Fruit fly (Drosophila melanogaster): ENCODE results near the gene Meics.
A peak's percentile ranks its signal among the peaks of the same experiment; 100 is the strongest.

Meics gene

dm6 chr3L:13949440-13950066 lies 14.9 kb downstream of the Meics start (continued):
- TF ChIP-seq Dip2 (GFP tag; IDR thresholded peaks at IDR 0.05) (no peak), sd (tag; optimal IDR thresholded peaks at IDR 0.05) (no peak), CG11695 (GFP tag; IDR thresholded peaks at IDR 0.05) (peak; percentile 50; the same call in 2 of the 3 replicates), row (GFP tag; IDR thresholded peaks at IDR 0.05) (peak; percentile 32; the same call in 1 of the 3 replicates), chm (GFP tag; IDR thresholded peaks at IDR 0.05) (no peak; the same call in 1 of the 2 replicates), vvl (GFP tag; IDR thresholded peaks at IDR 0.05) (peak; percentile 45; the same call in 1 of the 2 replicates), Awh (GFP tag; IDR thresholded peaks at IDR 0.05) (no peak), ewg (GFP tag; optimal IDR thresholded peaks at IDR 0.05) (peak; percentile 30), CTCF (GFP tag; optimal IDR thresholded peaks at IDR 0.05) (no peak), Fer1 (GFP tag; optimal IDR thresholded peaks at IDR 0.05) (no peak), CG13775 (GFP tag; optimal IDR thresholded peaks at IDR 0.05) (peak; percentile 16), gsb (GFP tag; IDR thresholded peaks at IDR 0.05) (no peak), hkb (optimal IDR thresholded peaks at IDR 0.05) (no peak), hkb (GFP tag; IDR thresholded peaks at IDR 0.05) (peak; percentile 24; the same call in 1 of the 2 replicates), CG15601 (tag; optimal IDR thresholded peaks at IDR 0.05) (no peak), E2f2 (GFP tag; IDR thresholded peaks at IDR 0.05) (peak; percentile 26; the same call in 1 of the 2 replicates), Optix (GFP tag; IDR thresholded peaks at IDR 0.05) (no peak), seq (GFP tag; IDR thresholded peaks at IDR 0.05) (peak; percentile 45; the same call in 1 of the 2 replicates), CG11247 (GFP tag; IDR thresholded peaks at IDR 0.05) (no peak), CG14441 (GFP tag; IDR thresholded peaks at IDR 0.05) (no peak), CG10565 (GFP tag; optimal IDR thresholded peaks at IDR 0.05) (no peak), Asciz (GFP tag; optimal IDR thresholded peaks at IDR 0.05) (no peak), phol (tag; optimal IDR thresholded peaks at IDR 0.05) (peak; percentile 16), nau (GFP tag; optimal IDR thresholded peaks at IDR 0.05) (no peak), CkIIα-i1 (GFP tag; IDR thresholded peaks at IDR 0.05) (no peak), pan (optimal IDR thresholded peaks at IDR 0.05) (no peak), pan (GFP tag; optimal IDR thresholded peaks at IDR 0.05 in 1 of 2, IDR thresholded peaks at IDR 0.05 in 1 of 2) (peak in 1 of 2 experiments; percentile 45), Chrac-16 (GFP tag; optimal IDR thresholded peaks at IDR 0.05) (peak; percentile 0), CG32772 (GFP tag; IDR thresholded peaks at IDR 0.05) (no peak), Taf1 (GFP tag; IDR thresholded peaks at IDR 0.05) (no peak), cg (GFP tag; optimal IDR thresholded peaks at IDR 0.05) (peak; percentile 47), CG18011 (GFP tag; optimal IDR thresholded peaks at IDR 0.05) (no peak), CG7786 (GFP tag; optimal IDR thresholded peaks at IDR 0.05) (no peak), slbo (GFP tag; IDR thresholded peaks at IDR 0.05) (0 out of 2 replicates have a peak, but pooled peaks have one; percentile 27), CG15479 (GFP tag; optimal IDR thresholded peaks at IDR 0.05) (peak; percentile 39), amos (GFP tag; IDR thresholded peaks at IDR 0.05; ENCODE audit: partially characterized antibody) (no peak), Dfd (GFP tag; optimal IDR thresholded peaks at IDR 0.05) (no peak), HLH3B (GFP tag; IDR thresholded peaks at IDR 0.05) (no peak), luna (GFP tag; optimal IDR thresholded peaks at IDR 0.05) (no peak), Ets97D (GFP tag; optimal IDR thresholded peaks at IDR 0.05) (no peak), klu (GFP tag; IDR thresholded peaks at IDR 0.05) (no peak), twi (tag; optimal IDR thresholded peaks at IDR 0.05) (no peak), Hr3 (GFP tag; optimal IDR thresholded peaks at IDR 0.05) (no peak), Rfx (GFP tag; IDR thresholded peaks at IDR 0.05) (0 out of 2 replicates have a peak, but pooled peaks have one; percentile 7), sens-2 (GFP tag; IDR thresholded peaks at IDR 0.05) (no peak), CG1024 (GFP tag; IDR thresholded peaks at IDR 0.05) (no peak), CG10654 (GFP tag; optimal IDR thresholded peaks at IDR 0.05) (no peak), zfh1 (GFP tag; IDR thresholded peaks at IDR 0.05) (0 out of 3 replicates have a peak, but pooled peaks have one; percentile 3), wek (GFP tag; optimal IDR thresholded peaks at IDR 0.05) (peak; percentile 57), CG1832 (GFP tag; optimal IDR thresholded peaks at IDR 0.05) (peak; percentile 90), CHES-1-like (GFP tag; optimal IDR thresholded peaks at IDR 0.05) (peak; percentile 16), tin (GFP tag; optimal IDR thresholded peaks at IDR 0.05) (no peak)

Measured in whole organism, embryonic.